Fruit fly (Drosophila melanogaster): Measurements from ENCODE around the gene CG1662.

dm6 chrX:13371704-13372049 is 15.7 kb upstream of the CG1662 start:
- TF ChIP-seq CTCF (optimal IDR thresholded peaks at IDR 0.05): no peak
- TF ChIP-seq CG8478 (optimal IDR thresholded peaks at IDR 0.05): no peak
